Fruit fly (Drosophila melanogaster) whole organism, prepupa: ENCODE results near the gene ND-51.
A peak's percentile ranks its signal among the peaks of the same experiment; 100 is the strongest.

Source experiments
- Blimp-1 ChIP-seq: fragments of 200-800 bp; sonication (Bioruptor generic); optimal IDR thresholded peaks from 3 replicates; lab custom pipeline; 2017; ENCODE audit warnings: missing biosample characterization, missing genetic modification characterization, mild to moderate bottlenecking, moderate library complexity, missing genetic modification reagents
- CG10631 ChIP-seq: fragments of 200-800 bp; sonication (Bioruptor generic); optimal IDR thresholded peaks from 2 replicates; lab custom pipeline; 2016; ENCODE audit warnings: missing biosample characterization, missing genetic modification characterization
- CG10669 ChIP-seq: fragments of 200-800 bp; sonication (Bioruptor generic); optimal IDR thresholded peaks from 3 replicates; lab custom pipeline; 2018; ENCODE audit warnings: missing biosample characterization, mild to moderate bottlenecking, missing genetic modification characterization, moderate library complexity
- CG11294 ChIP-seq: fragments of 200-800 bp; sonication (Bioruptor generic); IDR thresholded peaks from 2 replicates; pipeline ENCODE4 v1.3.6; 2022; ENCODE audit warnings: missing biosample characterization, missing genetic modification characterization
- CG11762 ChIP-seq: fragments of 200-800 bp; sonication (Bioruptor generic); optimal IDR thresholded peaks from 3 replicates; lab custom pipeline; 2016; ENCODE audit warnings: missing biosample characterization, missing genetic modification characterization; ENCODE audit not compliant: insufficient read depth
- CG11902 ChIP-seq: fragments of 200-800 bp; sonication (Bioruptor generic); optimal IDR thresholded peaks from 3 replicates; lab custom pipeline; 2016; ENCODE audit warnings: missing biosample characterization, missing genetic modification characterization
- CG15336 ChIP-seq: fragments of 200-800 bp; sonication (Bioruptor generic); IDR thresholded peaks from 2 replicates; pipeline ENCODE4 v1.3.6; 2022; ENCODE audit warnings: missing biosample characterization, missing genetic modification characterization
- CG1621 ChIP-seq: fragments of 200-800 bp; sonication (Bioruptor generic); optimal IDR thresholded peaks from 3 replicates; lab custom pipeline; 2018; ENCODE audit warnings: missing biosample characterization, mild to moderate bottlenecking, missing genetic modification characterization
- CG16779 ChIP-seq: fragments of 200-800 bp; sonication (Bioruptor generic); optimal IDR thresholded peaks from 3 replicates; lab custom pipeline; 2017; ENCODE audit warnings: missing biosample characterization, mild to moderate bottlenecking, missing genetic modification characterization
- CG32006 ChIP-seq: fragments of 200-800 bp; sonication (Bioruptor generic); optimal IDR thresholded peaks from 3 replicates; lab custom pipeline; 2017; ENCODE audit warnings: missing biosample characterization, mild to moderate bottlenecking, missing genetic modification characterization
- CG3919 ChIP-seq: fragments of 200-800 bp; sonication (Bioruptor generic); optimal IDR thresholded peaks from 3 replicates; lab custom pipeline; 2016; ENCODE audit warnings: missing biosample characterization, missing genetic modification characterization
- CG6854 ChIP-seq: fragments of 200-800 bp; sonication (Bioruptor generic); optimal IDR thresholded peaks from 2 replicates; lab custom pipeline; 2017; ENCODE audit warnings: missing biosample characterization, mild to moderate bottlenecking, missing genetic modification characterization
- CG8119 ChIP-seq: fragments of 200-800 bp; sonication (Bioruptor generic); IDR thresholded peaks from 3 replicates; pipeline ENCODE4 v1.3.6; 2022; ENCODE audit warnings: missing biosample characterization, missing genetic modification characterization
- CG8319 ChIP-seq: fragments of 200-800 bp; sonication (Bioruptor generic); optimal IDR thresholded peaks from 3 replicates; lab custom pipeline; 2016; ENCODE audit warnings: missing biosample characterization, missing genetic modification characterization
- CG8632 ChIP-seq: fragments of 200-800 bp; sonication (Bioruptor generic); optimal IDR thresholded peaks from 3 replicates; lab custom pipeline; 2016; ENCODE audit warnings: missing biosample characterization, missing genetic modification characterization
- Eip75B ChIP-seq: fragments of 200-800 bp; sonication (Bioruptor generic); optimal IDR thresholded peaks from 3 replicates; lab custom pipeline; 2016; ENCODE audit warnings: missing biosample characterization, missing genetic modification characterization
- Eip93F ChIP-seq: fragments of 200-800 bp; sonication (Bioruptor generic); optimal IDR thresholded peaks from 2 replicates; lab custom pipeline; 2016; ENCODE audit warnings: missing biosample characterization, mild to moderate bottlenecking, missing genetic modification characterization
- Ets21C ChIP-seq: fragments of 200-800 bp; sonication (Bioruptor generic); optimal IDR thresholded peaks from 3 replicates; lab custom pipeline; 2016; ENCODE audit warnings: missing biosample characterization, missing genetic modification characterization
- Ets96B ChIP-seq: fragments of 200-800 bp; optimal IDR thresholded peaks from 2 replicates; lab custom pipeline; 2019; ENCODE audit warnings: missing biosample characterization, mild to moderate bottlenecking, missing genetic modification characterization, moderate library complexity
- Gug ChIP-seq: fragments of 200-800 bp; sonication (Bioruptor generic); IDR thresholded peaks from 2 replicates; pipeline ENCODE4 v1.3.6; 2022; ENCODE audit warnings: missing biosample characterization, missing genetic modification characterization
- Hr38 ChIP-seq: sonication (Bioruptor generic); optimal IDR thresholded peaks from 2 replicates; lab custom pipeline; 2016; ENCODE audit warnings: missing biosample characterization, missing genetic modification characterization
- Hr39 ChIP-seq: fragments of 200-800 bp; sonication (Bioruptor generic); optimal IDR thresholded peaks from 2 replicates; lab custom pipeline; 2016; ENCODE audit warnings: missing biosample characterization, missing genetic modification characterization
- Hr4 ChIP-seq: fragments of 200-800 bp; sonication (Bioruptor generic); optimal IDR thresholded peaks from 3 replicates; lab custom pipeline; 2016; ENCODE audit warnings: missing biosample characterization, missing genetic modification characterization
- Met ChIP-seq: fragments of 200-800 bp; sonication (Bioruptor generic); optimal IDR thresholded peaks from 3 replicates; lab custom pipeline; 2016; ENCODE audit warnings: missing biosample characterization, missing genetic modification characterization
- Sox102F ChIP-seq: fragments of 200-800 bp; sonication (Bioruptor generic); optimal IDR thresholded peaks from 2 replicates; lab custom pipeline; 2016; ENCODE audit warnings: missing biosample characterization, mild to moderate bottlenecking, missing genetic modification characterization
- Sox14 ChIP-seq: fragments of 200-800 bp; sonication (Bioruptor generic); optimal IDR thresholded peaks from 3 replicates; lab custom pipeline; 2016; ENCODE audit warnings: missing biosample characterization, missing genetic modification characterization
- Sox15 ChIP-seq: fragments of 200-800 bp; sonication (Bioruptor generic); optimal IDR thresholded peaks from 3 replicates; lab custom pipeline; 2016; ENCODE audit warnings: missing biosample characterization, missing genetic modification characterization
- acj6 ChIP-seq: fragments of 200-800 bp; sonication (Bioruptor generic); optimal IDR thresholded peaks from 3 replicates; lab custom pipeline; 2016; ENCODE audit warnings: missing biosample characterization, missing genetic modification characterization
- cyc ChIP-seq: fragments of 200-800 bp; sonication (Bioruptor generic); optimal IDR thresholded peaks from 3 replicates; lab custom pipeline; 2016; ENCODE audit warnings: missing biosample characterization, missing genetic modification characterization
- dsx ChIP-seq: fragments of 200-800 bp; optimal IDR thresholded peaks from 3 replicates; lab custom pipeline; 2019; ENCODE audit warnings: missing biosample characterization, mild to moderate bottlenecking, missing genetic modification characterization, moderate library complexity; ENCODE audit not compliant: poor library complexity, severe bottlenecking
- esn ChIP-seq: fragments of 200-800 bp; sonication (Bioruptor generic); optimal IDR thresholded peaks from 2 replicates; lab custom pipeline; 2016; ENCODE audit warnings: missing biosample characterization, mild to moderate bottlenecking, missing genetic modification characterization, moderate library complexity
- fd59A ChIP-seq: fragments of 200-800 bp; sonication (Bioruptor generic); optimal IDR thresholded peaks from 2 replicates; lab custom pipeline; 2017; ENCODE audit warnings: missing biosample characterization, mild to moderate bottlenecking, missing genetic modification characterization, missing genetic modification reagents
- fd85E ChIP-seq: fragments of 200-800 bp; sonication (Bioruptor generic); optimal IDR thresholded peaks from 3 replicates; lab custom pipeline; 2016; ENCODE audit warnings: missing biosample characterization, missing genetic modification characterization
- fkh ChIP-seq: fragments of 200-800 bp; sonication (Bioruptor generic); optimal IDR thresholded peaks from 3 replicates; lab custom pipeline; 2017; ENCODE audit warnings: missing biosample characterization, mild to moderate bottlenecking, missing genetic modification characterization, moderate library complexity
- lz ChIP-seq: fragments of 200-800 bp; sonication (Bioruptor generic); optimal IDR thresholded peaks from 3 replicates; lab custom pipeline; 2016; ENCODE audit warnings: missing biosample characterization, missing genetic modification characterization
- net ChIP-seq: fragments of 200-800 bp; sonication (Bioruptor generic); optimal IDR thresholded peaks from 3 replicates; lab custom pipeline; 2016; ENCODE audit warnings: missing biosample characterization, missing genetic modification characterization
- spab ChIP-seq: fragments of 200-800 bp; sonication (Bioruptor generic); optimal IDR thresholded peaks from 2 replicates; lab custom pipeline; 2017; ENCODE audit warnings: missing biosample characterization, mild to moderate bottlenecking, missing genetic modification characterization, missing genetic modification reagents
- ss ChIP-seq, 2 experiments: fragments of 200-800 bp; sonication (Bioruptor generic); optimal IDR thresholded peaks; 2 replicates in 1 of 2; 3 replicates in 1 of 2; lab custom pipeline; 2017 to 2018; ENCODE audit warnings: mild to moderate bottlenecking in 2 of 2, missing biosample characterization in 2 of 2, missing genetic modification characterization in 2 of 2, moderate library complexity in 1 of 2
- svp ChIP-seq: fragments of 200-800 bp; sonication (Bioruptor generic); peaks from one replicate; lab custom pipeline; 2016; ENCODE audit warnings: missing biosample characterization, missing genetic modification characterization
- topi ChIP-seq: fragments of 200-800 bp; sonication (Bioruptor generic); optimal IDR thresholded peaks from 3 replicates; lab custom pipeline; 2016; ENCODE audit warnings: missing biosample characterization, missing genetic modification characterization
- vri ChIP-seq: fragments of 200-800 bp; sonication (Bioruptor generic); optimal IDR thresholded peaks from 3 replicates; lab custom pipeline; 2016; ENCODE audit warnings: missing biosample characterization, mild to moderate bottlenecking, missing genetic modification characterization

Gene ND-51

dm6 chr2L:6051212-6051621 is 11.3 kb downstream of the ND-51 start (continued):
- TF ChIP-seq CG11902 (peak; percentile 79), acj6 (GFP tag; lab: Kevin White, UChicago) (peak; percentile 94), Hr38 (GFP tag; lab: Kevin White, UChicago) (no peak), Hr39 (GFP tag; lab: Kevin White, UChicago) (peak; percentile 93), Met (GFP tag; lab: Kevin White, UChicago) (peak; percentile 96), CG11294 (peak; percentile 91), CG8632 (GFP tag; lab: Kevin White, UChicago) (peak; percentile 94), CG16779 (tag; lab: Kevin White, UChicago) (peak; percentile 94)
- TF ChIP-seq, all 60 proteins: peak for 57

- TF ChIP-seq Hr4 (GFP tag; lab: Kevin White, UChicago) (no peak), CG8319 (GFP tag; lab: Kevin White, UChicago) (no peak), CG3919 (GFP tag; lab: Kevin White, UChicago) (no peak)
Observed at dm6 chr2L:6050575-6050974, 12.0 kb downstream of the ND-51 start, which contains the start of gene CG9135. Gene CG9135, plus strand, starts transcription at chr2L:6050800.

- no peak for TF ChIP-seq Sox15 (GFP tag; lab: Kevin White, UChicago)
- TF ChIP-seq Eip93F (GFP tag; lab: Kevin White, UChicago): no peak
- TF ChIP-seq vri (GFP tag; lab: Kevin White, UChicago): no peak
- no peak for TF ChIP-seq cyc (GFP tag; lab: Kevin White, UChicago)
- TF ChIP-seq fd85E (GFP tag; lab: Kevin White, UChicago): no peak
- no peak for TF ChIP-seq Sox102F (GFP tag; lab: Kevin White, UChicago)
- no peak for TF ChIP-seq net
- no peak for TF ChIP-seq dsx (GFP tag; lab: Kevin White, UChicago)
- TF ChIP-seq fd59A: no peak
- TF ChIP-seq Met (GFP tag; lab: Kevin White, UChicago): no peak
- TF ChIP-seq CG8119 (GFP tag; lab: Robert Waterston, UW): no peak
- TF ChIP-seq CG1621 (tag; lab: Kevin White, UChicago): no peak
- no peak for TF ChIP-seq svp (GFP tag; lab: Kevin White, UChicago)
- no peak for TF ChIP-seq CG11294
- no peak for TF ChIP-seq CG11762
- TF ChIP-seq CG6854 (GFP tag; lab: Kevin White, UChicago): no peak
- TF ChIP-seq, all 60 proteins: peak for 0
Observed at dm6 chr2L:6048542-6048941, 14.0 kb downstream of the ND-51 start, which contains the start of the genes CG34179 and slmo. Gene CG34179, minus strand, starts transcription at chr2L:6048706. Gene slmo, minus strand, starts transcription at chr2L:6048706.

- TF ChIP-seq Sox102F (GFP tag; lab: Kevin White, UChicago) (peak; percentile 28), Hr38 (GFP tag; lab: Kevin White, UChicago) (no peak), esn (GFP tag; lab: Kevin White, UChicago) (peak; percentile 26), ss (GFP tag; optimal IDR thresholded peaks at IDR 0.05; lab: Kevin White, UChicago) (peak in 1 of 2 experiments; percentile 15), cyc (GFP tag; lab: Kevin White, UChicago) (peak; percentile 25), Gug (GFP tag; lab: Robert Waterston, UW) (no peak), vri (GFP tag; lab: Kevin White, UChicago) (peak; percentile 64), Ets96B (tag; lab: Kevin White, UChicago) (no peak), Sox14 (peak; percentile 29), CG16779 (tag; lab: Kevin White, UChicago) (no peak), Eip75B (GFP tag; lab: Kevin White, UChicago) (peak; percentile 17), CG8119 (GFP tag; lab: Robert Waterston, UW) (no peak; the same call in 2 of the 3 replicates), svp (GFP tag; lab: Kevin White, UChicago) (peak; percentile 97), CG10669 (GFP tag; lab: Kevin White, UChicago) (no peak), Hr39 (GFP tag; lab: Kevin White, UChicago) (peak; percentile 30), CG8632 (GFP tag; lab: Kevin White, UChicago) (no peak), CG15336 (GFP tag; lab: Robert Waterston, UW) (peak; percentile 32; the same call in 1 of the 2 replicates), CG32006 (GFP tag; lab: Kevin White, UChicago) (peak; percentile 19), fkh (GFP tag; lab: Kevin White, UChicago) (no peak), CG1621 (tag; lab: Kevin White, UChicago) (peak; percentile 22), lz (GFP tag; lab: Kevin White, UChicago) (peak; percentile 18), Met (GFP tag; lab: Kevin White, UChicago) (peak; percentile 7), CG3919 (GFP tag; lab: Kevin White, UChicago) (peak; percentile 62), Blimp-1 (GFP tag; lab: Kevin White, UChicago) (peak; percentile 51), Eip93F (GFP tag; lab: Kevin White, UChicago) (no peak), CG10631 (GFP tag; lab: Kevin White, UChicago) (no peak), CG11762 (no peak), spab (GFP tag; lab: Kevin White, UChicago) (no peak), CG8319 (GFP tag; lab: Kevin White, UChicago) (peak; percentile 14), topi (GFP tag; lab: Kevin White, UChicago) (peak; percentile 29), Ets21C (GFP tag; lab: Kevin White, UChicago) (no peak)
Observed at dm6 chr2L:6047528-6048160, 14.9 kb downstream of the ND-51 start, which contains the start of gene IPIP. Gene IPIP, plus strand, starts transcription at chr2L:6048002.
